Worm (Caenorhabditis elegans) whole organism, L1 larva: Measurements from ENCODE around the gene D2085.7.

ENCODE experiments used
- C16A3.4 ChIP-seq: fragments of 150-350 bp; optimal IDR thresholded peaks from 2 replicates; lab custom pipeline; 2014; ENCODE audit warnings: missing biosample characterization, missing genetic modification characterization
- C34B4.2 ChIP-seq: sonication (generic microtip); optimal IDR thresholded peaks from 2 replicates; lab custom pipeline; 2017; ENCODE audit warnings: mild to moderate bottlenecking, missing genetic modification characterization, missing compliant biosample characterization
- F16B12.6 ChIP-seq: fragments of 150-350 bp; optimal IDR thresholded peaks from 2 replicates; lab custom pipeline; 2014; ENCODE audit warnings: missing biosample characterization, missing genetic modification characterization
- Y116A8C.19 ChIP-seq: sonication (generic microtip); optimal IDR thresholded peaks from 2 replicates; lab custom pipeline; 2016; ENCODE audit warnings: missing compliant biosample characterization, missing genetic modification characterization, borderline replicate concordance
- aha-1 ChIP-seq: fragments of 150-350 bp; optimal IDR thresholded peaks from 2 replicates; lab custom pipeline; 2014; ENCODE audit warnings: missing biosample characterization, missing genetic modification characterization
- ceh-63 ChIP-seq: fragments of 200-800 bp; sonication (Bioruptor generic); optimal IDR thresholded peaks from 2 replicates; lab custom pipeline; 2018; ENCODE audit warnings: mild to moderate bottlenecking, missing genetic modification characterization, missing compliant biosample characterization
- ceh-82 ChIP-seq, 3 experiments: fragments of 150-350 bp in 1 of 3; sonication (generic microtip) in 2 of 3; optimal IDR thresholded peaks; 2 replicates each; lab custom pipeline; 2014 to 2017; ENCODE audit warnings: missing biosample characterization in 3 of 3, missing genetic modification characterization in 3 of 3
- ceh-88 ChIP-seq: fragments of 200-800 bp; sonication (Bioruptor generic); IDR thresholded peaks from 2 replicates; pipeline ENCODE4 v1.3.6; 2022; ENCODE audit warnings: missing genetic modification characterization, missing compliant biosample characterization
- ceh-90 ChIP-seq: sonication (generic microtip); optimal IDR thresholded peaks from 2 replicates; lab custom pipeline; 2016; ENCODE audit warnings: missing genetic modification characterization, missing compliant biosample characterization
- dpl-1 ChIP-seq, 3 experiments: fragments of 150-350 bp in 2 of 3; sonication (generic microtip) in 1 of 3; optimal IDR thresholded peaks; 2 replicates each; lab custom pipeline; 2014 to 2017; ENCODE audit warnings: missing biosample characterization in 3 of 3, missing genetic modification characterization in 3 of 3, missing genetic modification reagents in 3 of 3
- efl-1 ChIP-seq, 4 experiments: fragments of 150-350 bp; optimal IDR thresholded peaks in 3 of 4; peaks in 1 of 4; 1 replicate in 1 of 4; 2 replicates in 3 of 4; lab custom pipeline; 2014; ENCODE audit warnings: missing biosample characterization in 2 of 4, missing genetic modification characterization in 2 of 4, missing genetic modification reagents in 2 of 4
- efl-3 ChIP-seq: fragments of 200-800 bp; sonication (Bioruptor generic); optimal IDR thresholded peaks from 2 replicates; lab custom pipeline; 2018; ENCODE audit warnings: mild to moderate bottlenecking, missing genetic modification characterization, missing compliant biosample characterization
- egl-13 ChIP-seq: sonication (generic microtip); optimal IDR thresholded peaks from 2 replicates; lab custom pipeline; 2016; ENCODE audit warnings: missing genotype, missing genetic modification reagents, missing genetic modification characterization, missing compliant biosample characterization
- elt-3 ChIP-seq, 6 experiments: fragments of 150-350 bp in 1 of 6; sonication (generic microtip); optimal IDR thresholded peaks; 2 replicates each; lab custom pipeline; 2017 to 2018; ENCODE audit warnings: missing biosample characterization in 6 of 6, missing genetic modification characterization in 6 of 6, inconsistent platforms in 1 of 6
- fkh-8 ChIP-seq: sonication (generic microtip); optimal IDR thresholded peaks from 2 replicates; lab custom pipeline; 2016; ENCODE audit warnings: mild to moderate bottlenecking, missing genetic modification characterization, missing compliant biosample characterization
- grh-1 ChIP-seq: fragments of 200-800 bp; sonication (Bioruptor generic); IDR thresholded peaks from 2 replicates; pipeline ENCODE4 v1.3.6; 2022; ENCODE audit warnings: missing genetic modification reagents, missing genetic modification characterization, missing compliant biosample characterization
- hlh-17 ChIP-seq: fragments of 200-800 bp; sonication (Bioruptor generic); optimal IDR thresholded peaks from 2 replicates; lab custom pipeline; 2018; ENCODE audit warnings: missing genetic modification characterization, mild to moderate bottlenecking, missing compliant biosample characterization, moderate library complexity, borderline replicate concordance
- hlh-4 ChIP-seq: sonication (generic microtip); optimal IDR thresholded peaks from 2 replicates; lab custom pipeline; 2016; ENCODE audit warnings: mild to moderate bottlenecking, missing genetic modification characterization, missing compliant biosample characterization
- hpl-2 ChIP-seq: fragments of 150-350 bp; optimal IDR thresholded peaks from 2 replicates; lab custom pipeline; 2014; ENCODE audit warnings: missing biosample characterization, missing genetic modification reagents, missing genetic modification characterization
- isw-1 ChIP-seq: fragments of 200-800 bp; sonication (Bioruptor generic); IDR thresholded peaks from 2 replicates; pipeline ENCODE4 v1.3.6; 2022; ENCODE audit warnings: missing genetic modification characterization, missing compliant biosample characterization
- lin-13 ChIP-seq: fragments of 150-350 bp; optimal IDR thresholded peaks from 2 replicates; lab custom pipeline; 2014; ENCODE audit warnings: missing biosample characterization, missing genetic modification reagents, missing genetic modification characterization
- lin-15B ChIP-seq: fragments of 150-350 bp; sonication (generic microtip); optimal IDR thresholded peaks from 3 replicates; lab custom pipeline; 2014; ENCODE audit warnings: missing biosample characterization, missing genetic modification characterization
- lin-35 ChIP-seq, 2 experiments: fragments of 150-350 bp; optimal IDR thresholded peaks; 2 replicates each; lab custom pipeline; 2014; ENCODE audit warnings: missing biosample characterization in 2 of 2, missing genetic modification characterization in 2 of 2, missing genetic modification reagents in 2 of 2
- lir-3 ChIP-seq: sonication (generic microtip); optimal IDR thresholded peaks from 2 replicates; lab custom pipeline; 2016; ENCODE audit warnings: mild to moderate bottlenecking, missing genetic modification characterization, moderate library complexity, missing compliant biosample characterization; ENCODE audit not compliant: poor library complexity
- lsy-2 ChIP-seq, 2 experiments: fragments of 150-350 bp; optimal IDR thresholded peaks; 2 replicates each; lab custom pipeline; 2014; ENCODE audit warnings: missing biosample characterization in 2 of 2, missing genetic modification characterization in 2 of 2
- mab-9 ChIP-seq: fragments of 200-800 bp; sonication (Bioruptor generic); IDR thresholded peaks from 2 replicates; pipeline ENCODE4 v1.3.6; 2022; ENCODE audit warnings: missing genetic modification reagents, missing genetic modification characterization, missing compliant biosample characterization
- mdl-1 ChIP-seq, 2 experiments: fragments of 150-350 bp; optimal IDR thresholded peaks; 2 replicates each; lab custom pipeline; 2014 to 2017; ENCODE audit warnings: missing biosample characterization in 2 of 2, missing genetic modification characterization in 2 of 2, inconsistent platforms in 1 of 2
- mef-2 ChIP-seq: fragments of 150-350 bp; optimal IDR thresholded peaks from 2 replicates; lab custom pipeline; 2014; ENCODE audit warnings: missing biosample characterization, missing genetic modification characterization
- mep-1 ChIP-seq: fragments of 150-350 bp; optimal IDR thresholded peaks from 2 replicates; lab custom pipeline; 2014; ENCODE audit warnings: missing biosample characterization, missing genetic modification characterization
- nhr-12 ChIP-seq: sonication (generic microtip); optimal IDR thresholded peaks from 2 replicates; lab custom pipeline; 2017; ENCODE audit warnings: missing biosample characterization, missing genetic modification characterization
- nhr-19 ChIP-seq: fragments of 200-800 bp; sonication (Bioruptor generic); conservative IDR thresholded peaks from 2 replicates; pipeline ENCODE4 v1.3.6; 2022; ENCODE audit warnings: missing genetic modification characterization, missing compliant biosample characterization
- nhr-20 ChIP-seq: sonication (generic microtip); optimal IDR thresholded peaks from 2 replicates; lab custom pipeline; 2016; ENCODE audit warnings: mild to moderate bottlenecking, missing genetic modification characterization, missing compliant biosample characterization
- nhr-237 ChIP-seq: fragments of 150-350 bp; optimal IDR thresholded peaks from 2 replicates; lab custom pipeline; 2014; ENCODE audit warnings: missing biosample characterization, missing genetic modification characterization
- nhr-47 ChIP-seq: sonication (generic microtip); optimal IDR thresholded peaks from 2 replicates; lab custom pipeline; 2016; ENCODE audit warnings: mild to moderate bottlenecking, missing genetic modification characterization, moderate library complexity, missing compliant biosample characterization
- nhr-71 ChIP-seq: sonication (generic microtip); optimal IDR thresholded peaks from 2 replicates; lab custom pipeline; 2016; ENCODE audit warnings: mild to moderate bottlenecking, missing genetic modification characterization, moderate library complexity, missing compliant biosample characterization
- nhr-85 ChIP-seq: sonication (generic microtip); peaks from one replicate; lab custom pipeline; 2016; ENCODE audit warnings: missing genetic modification characterization, inconsistent platforms, missing compliant biosample characterization
- nhr-90 ChIP-seq: sonication (generic microtip); optimal IDR thresholded peaks from 2 replicates; lab custom pipeline; 2016; ENCODE audit warnings: mild to moderate bottlenecking, missing genetic modification characterization, missing compliant biosample characterization; ENCODE audit not compliant: poor library complexity
- pag-3 ChIP-seq: sonication (generic microtip); optimal IDR thresholded peaks from 2 replicates; lab custom pipeline; 2017; ENCODE audit warnings: missing genetic modification characterization, mild to moderate bottlenecking, missing compliant biosample characterization, antibody characterized with exemption, borderline replicate concordance; ENCODE audit not compliant: insufficient read depth
- pqm-1 ChIP-seq: sonication (generic microtip); optimal IDR thresholded peaks from 3 replicates; lab custom pipeline; 2017; ENCODE audit warnings: missing biosample characterization, missing genetic modification characterization
- skn-1 ChIP-seq: fragments of 150-350 bp; optimal IDR thresholded peaks from 2 replicates; lab custom pipeline; 2014; ENCODE audit warnings: missing biosample characterization, missing genetic modification characterization
- snu-23 ChIP-seq: sonication (generic microtip); optimal IDR thresholded peaks from 2 replicates; lab custom pipeline; 2016; ENCODE audit warnings: missing genetic modification characterization, missing compliant biosample characterization
- sptf-1 ChIP-seq: fragments of 150-350 bp; optimal IDR thresholded peaks from 2 replicates; lab custom pipeline; 2014; ENCODE audit warnings: missing biosample characterization, missing genetic modification characterization
- swsn-7 ChIP-seq: sonication (generic microtip); optimal IDR thresholded peaks from 2 replicates; lab custom pipeline; 2016; ENCODE audit warnings: missing genetic modification characterization, missing compliant biosample characterization
- unc-130 ChIP-seq: fragments of 150-350 bp; optimal IDR thresholded peaks from 2 replicates; lab custom pipeline; 2017; ENCODE audit warnings: missing biosample characterization, missing genetic modification characterization, inconsistent platforms
- unc-30 ChIP-seq: sonication (generic microtip); optimal IDR thresholded peaks from 2 replicates; lab custom pipeline; 2017; ENCODE audit warnings: missing biosample characterization, missing genetic modification characterization
- unc-62 ChIP-seq: fragments of 150-350 bp; optimal IDR thresholded peaks from 2 replicates; lab custom pipeline; 2014; ENCODE audit warnings: missing biosample characterization, missing genetic modification reagents, missing genetic modification characterization
- unc-86 ChIP-seq: sonication (generic microtip); optimal IDR thresholded peaks from 2 replicates; lab custom pipeline; 2016; ENCODE audit warnings: missing genetic modification characterization, missing compliant biosample characterization
- xbp-1 ChIP-seq: sonication (generic microtip); optimal IDR thresholded peaks from 2 replicates; lab custom pipeline; 2016; ENCODE audit warnings: missing genetic modification characterization, missing compliant biosample characterization
- zip-4 ChIP-seq: fragments of 200-800 bp; sonication (Bioruptor generic); optimal IDR thresholded peaks from 2 replicates; lab custom pipeline; 2018; ENCODE audit warnings: mild to moderate bottlenecking, missing genetic modification characterization, moderate library complexity, missing compliant biosample characterization
- ztf-11 ChIP-seq, 2 experiments: sonication (generic microtip); optimal IDR thresholded peaks; 2 replicates each; lab custom pipeline; 2016 to 2017; ENCODE audit warnings: missing genetic modification characterization in 2 of 2, missing biosample characterization in 1 of 2, missing compliant biosample characterization in 1 of 2
- ztf-4 ChIP-seq: fragments of 150-350 bp; optimal IDR thresholded peaks from 2 replicates; lab custom pipeline; 2014; ENCODE audit warnings: missing biosample characterization, missing genetic modification characterization

D2085.7 gene

DNA sequence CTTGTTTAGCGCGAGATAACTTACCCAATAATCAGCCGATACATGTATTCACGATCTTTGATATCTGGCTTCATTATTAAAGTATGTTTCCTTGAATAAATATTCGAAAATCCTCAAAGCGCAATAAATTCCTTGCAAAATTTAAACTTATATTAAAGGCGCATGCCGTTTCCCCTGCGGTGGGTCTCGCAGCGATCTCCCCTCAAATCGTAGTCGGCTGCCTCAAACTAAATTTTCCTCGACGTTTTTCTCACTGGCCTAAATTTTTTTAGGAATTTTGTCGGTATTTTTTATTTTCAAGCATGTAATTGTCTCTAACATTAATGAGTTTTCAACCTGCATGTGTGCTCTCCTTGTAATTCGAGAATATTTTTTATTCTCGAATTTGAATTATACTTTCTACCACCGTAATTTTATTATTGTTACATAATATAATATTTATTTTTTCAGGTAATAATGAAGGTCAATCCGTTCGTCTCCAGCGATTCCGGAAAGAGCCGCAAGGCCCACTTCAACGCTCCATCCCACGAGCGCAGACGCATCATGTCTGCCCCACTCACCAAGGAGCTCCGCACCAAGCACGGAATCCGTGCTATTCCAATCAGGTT, 38.7 kb upstream of the D2085.7 start, which contains the start of the genes cpf-1 and rpl-26:
Gene cpf-1 (minus strand): TSS at position 104 of the 608 bp plus-strand sequence.
Gene rpl-26 (plus strand): TSS at position 449 of the 608 bp plus-strand sequence.
- TF ChIP-seq dpl-1 (GFP tag; optimal IDR thresholded peaks at IDR 0.05; lab: Kevin White, UChicago), result peak; percentile 65 to 78 (median 67)
- peak; percentile 69 for TF ChIP-seq mep-1 (tag; lab: Kevin White, UChicago)
- no peak for TF ChIP-seq pqm-1 (tag; lab: Kevin White, UChicago)
- peak; percentile 26 for TF ChIP-seq unc-86
- no peak for TF ChIP-seq aha-1 (tag; lab: Kevin White, UChicago)
- no peak for TF ChIP-seq nhr-90
- peak in 1 of 2 experiments; percentile 39 for TF ChIP-seq mdl-1 (tag; optimal IDR thresholded peaks at IDR 0.05; lab: Kevin White, UChicago)
- TF ChIP-seq C34B4.2 (tag; lab: Kevin White, UChicago), result no peak
- TF ChIP-seq fkh-8 (tag; lab: Kevin White, UChicago), result peak; percentile 32
- TF ChIP-seq nhr-47 (tag; lab: Kevin White, UChicago), result peak; percentile 44
- TF ChIP-seq hlh-4 (tag; lab: Kevin White, UChicago), result no peak
- peak; percentile 12 for TF ChIP-seq lin-13 (GFP tag; lab: Kevin White, UChicago)
- TF ChIP-seq xbp-1 (tag; lab: Kevin White, UChicago), result peak; percentile 48
- TF ChIP-seq nhr-71 (tag; lab: Kevin White, UChicago), result peak; percentile 70
- no peak for TF ChIP-seq unc-62 (GFP tag; lab: Kevin White, UChicago)
- TF ChIP-seq pag-3, result no peak
- TF ChIP-seq mab-9 (GFP tag; lab: Robert Waterston, UW), result no peak
- TF ChIP-seq unc-130, result peak; percentile 56
- TF ChIP-seq nhr-20, result peak; percentile 71
- no peak for TF ChIP-seq hpl-2 (GFP tag; lab: Kevin White, UChicago)
- no peak for TF ChIP-seq egl-13 (tag; lab: Kevin White, UChicago)
- peak; percentile 29 for TF ChIP-seq lin-15B (tag; lab: Kevin White, UChicago)
- no peak for TF ChIP-seq efl-3 (GFP tag; lab: Kevin White, UChicago)
- TF ChIP-seq lsy-2 (tag; optimal IDR thresholded peaks at IDR 0.05; lab: Kevin White, UChicago), result peak; percentile 70 to 93
- TF ChIP-seq nhr-12 (tag; lab: Kevin White, UChicago), result no peak
- TF ChIP-seq C16A3.4 (tag; lab: Kevin White, UChicago), result peak; percentile 61
- TF ChIP-seq hlh-17 (GFP tag; lab: Kevin White, UChicago), result no peak
- no peak for TF ChIP-seq mef-2 (tag; lab: Kevin White, UChicago)
- no peak for TF ChIP-seq ztf-4
- TF ChIP-seq ztf-11 (tag; optimal IDR thresholded peaks at IDR 0.05; lab: Kevin White, UChicago), result no peak
- TF ChIP-seq efl-1 (optimal IDR thresholded peaks at IDR 0.05; lab: Kevin White, UChicago), result peak; percentile 72 to 73
- TF ChIP-seq efl-1 (GFP tag; optimal IDR thresholded peaks at IDR 0.05 in 1 of 2; lab: Kevin White, UChicago), result peak; percentile 73 to 96
- peak; percentile 70 to 81 for TF ChIP-seq lin-35 (GFP tag; optimal IDR thresholded peaks at IDR 0.05; lab: Kevin White, UChicago)
- peak; percentile 53 for TF ChIP-seq swsn-7 (tag; lab: Kevin White, UChicago)
- peak; percentile 38 for TF ChIP-seq nhr-19
- TF ChIP-seq ceh-82 (tag; optimal IDR thresholded peaks at IDR 0.05; lab: Kevin White, UChicago), result peak; percentile 10 to 61 (median 23)
- TF ChIP-seq grh-1 (GFP tag; lab: Robert Waterston, UW), result no peak
- peak; percentile 48 for TF ChIP-seq nhr-85
- TF ChIP-seq nhr-237 (tag; lab: Kevin White, UChicago), result no peak
- TF ChIP-seq zip-4 (GFP tag; lab: Kevin White, UChicago), result no peak
- TF ChIP-seq ceh-88 (GFP tag; lab: Robert Waterston, UW), result no peak
- TF ChIP-seq ceh-90 (tag; lab: Kevin White, UChicago), result no peak
- no peak for TF ChIP-seq lir-3 (tag; lab: Kevin White, UChicago)
- peak; percentile 69 for TF ChIP-seq snu-23 (GFP tag; lab: Kevin White, UChicago)
- peak in 1 of 6 experiments; percentile 84 for TF ChIP-seq elt-3 (tag; optimal IDR thresholded peaks at IDR 0.05; lab: Kevin White, UChicago)
- TF ChIP-seq F16B12.6 (tag; lab: Kevin White, UChicago), result peak; percentile 73
- no peak for TF ChIP-seq unc-30 (tag; lab: Kevin White, UChicago)
- TF ChIP-seq skn-1, result peak; percentile 58
- TF ChIP-seq ceh-63 (GFP tag; lab: Kevin White, UChicago), result no peak
- peak; percentile 38; the same call in 1 of the 2 replicates for TF ChIP-seq isw-1 (GFP tag; lab: Robert Waterston, UW)
- no peak for TF ChIP-seq Y116A8C.19 (tag; lab: Kevin White, UChicago)
- TF ChIP-seq sptf-1, result no peak
